Worm (Caenorhabditis elegans) whole organism, early embryonic: Measurements from ENCODE around the gene C50E3.7.

Experiments
- B0310.2 ChIP-seq: sonication (generic microtip); optimal IDR thresholded peaks from 2 replicates; lab custom pipeline; 2016; ENCODE audit warnings: mild to moderate bottlenecking, missing genetic modification characterization, missing compliant biosample characterization
- F13C5.2 ChIP-seq: sonication (generic microtip); optimal IDR thresholded peaks from 2 replicates; lab custom pipeline; 2017; ENCODE audit warnings: mild to moderate bottlenecking, missing genetic modification characterization, inconsistent platforms, missing compliant biosample characterization
- aly-1 ChIP-seq: sonication (generic microtip); optimal IDR thresholded peaks from 2 replicates; lab custom pipeline; 2016; ENCODE audit warnings: missing genetic modification characterization, missing compliant biosample characterization
- ama-1 ChIP-seq: fragments of 150-350 bp; optimal IDR thresholded peaks from 2 replicates; lab custom pipeline; 2014
- ceh-13 ChIP-seq: fragments of 200-800 bp; sonication (Bioruptor generic); optimal IDR thresholded peaks from 2 replicates; lab custom pipeline; 2018; ENCODE audit warnings: mild to moderate bottlenecking, missing genetic modification characterization, missing compliant biosample characterization
- ceh-36 ChIP-seq: sonication (generic microtip); optimal IDR thresholded peaks from 2 replicates; lab custom pipeline; 2016; ENCODE audit warnings: missing genetic modification characterization, inconsistent platforms, missing compliant biosample characterization
- ets-7 ChIP-seq: sonication (generic microtip); optimal IDR thresholded peaks from 2 replicates; lab custom pipeline; 2016; ENCODE audit warnings: missing genotype, missing genetic modification characterization, missing compliant biosample characterization
- flt-1 ChIP-seq: fragments of 200-800 bp; sonication (Bioruptor generic); IDR thresholded peaks from 2 replicates; pipeline ENCODE4 v1.3.6; 2022; ENCODE audit warnings: missing genetic modification characterization, missing compliant biosample characterization
- hmbx-1 ChIP-seq: sonication (generic microtip); optimal IDR thresholded peaks from 2 replicates; lab custom pipeline; 2016; ENCODE audit warnings: mild to moderate bottlenecking, missing genetic modification characterization, missing compliant biosample characterization
- hmg-4 ChIP-seq: fragments of 200-800 bp; sonication (Bioruptor generic); optimal IDR thresholded peaks from 2 replicates; lab custom pipeline; 2018; ENCODE audit warnings: mild to moderate bottlenecking, missing genetic modification characterization, missing compliant biosample characterization
- hnd-1 ChIP-seq: sonication (generic microtip); optimal IDR thresholded peaks from 2 replicates; lab custom pipeline; 2016; ENCODE audit warnings: missing genetic modification characterization, missing compliant biosample characterization
- pes-1 ChIP-seq: fragments of 200-800 bp; sonication (Bioruptor generic); IDR thresholded peaks from 2 replicates; pipeline ENCODE4 v1.3.6; 2022; ENCODE audit warnings: missing genetic modification reagents, missing genetic modification characterization, missing compliant biosample characterization
- scrt-1 ChIP-seq: fragments of 200-800 bp; sonication (Bioruptor generic); IDR thresholded peaks from 2 replicates; pipeline ENCODE4 v1.3.6; 2022; ENCODE audit warnings: missing genetic modification characterization, missing compliant biosample characterization
- sea-1 ChIP-seq: fragments of 200-800 bp; sonication (Bioruptor generic); conservative IDR thresholded peaks from 2 replicates; pipeline ENCODE4 v1.3.6; 2022; ENCODE audit warnings: missing genetic modification characterization, missing compliant biosample characterization
- tbx-11 ChIP-seq: fragments of 200-800 bp; sonication (Bioruptor generic); IDR thresholded peaks from 2 replicates; pipeline ENCODE4 v1.3.6; 2022; ENCODE audit warnings: missing genetic modification characterization, missing compliant biosample characterization
- tbx-37 ChIP-seq: fragments of 200-800 bp; sonication (Bioruptor generic); conservative IDR thresholded peaks from 2 replicates; pipeline ENCODE4 v1.3.6; 2022; ENCODE audit warnings: missing genetic modification reagents, missing genetic modification characterization, missing compliant biosample characterization
- tra-4 ChIP-seq: sonication (generic microtip); optimal IDR thresholded peaks from 2 replicates; lab custom pipeline; 2017; ENCODE audit warnings: missing genetic modification characterization, missing compliant biosample characterization

Gene C50E3.7

ce11 chrV:7548017-7548416 is 50.2 kb downstream of the C50E3.7 start:
- TF ChIP-seq hnd-1 (no peak), ceh-13 (GFP tag; lab: Kevin White, UChicago) (no peak), tbx-37 (GFP tag; lab: Robert Waterston, UW) (no peak), scrt-1 (GFP tag; lab: Robert Waterston, UW) (no peak), ceh-36 (tag; lab: Kevin White, UChicago) (no peak), aly-1 (tag; lab: Kevin White, UChicago) (no peak), pes-1 (GFP tag; lab: Robert Waterston, UW) (no peak), hmbx-1 (tag; lab: Kevin White, UChicago) (no peak), sea-1 (GFP tag; lab: Robert Waterston, UW) (no peak), flt-1 (GFP tag; lab: Robert Waterston, UW) (no peak), F13C5.2 (no peak), tbx-11 (GFP tag; lab: Robert Waterston, UW) (no peak), ets-7 (tag; lab: Kevin White, UChicago) (no peak), hmg-4 (GFP tag; lab: Kevin White, UChicago) (no peak), B0310.2 (no peak), ama-1 (no peak), tra-4 (tag; lab: Kevin White, UChicago) (no peak)

- TF ChIP-seq tbx-37 (GFP tag; lab: Robert Waterston, UW) = no peak
- no peak for TF ChIP-seq scrt-1 (GFP tag; lab: Robert Waterston, UW)
- TF ChIP-seq flt-1 (GFP tag; lab: Robert Waterston, UW) = no peak
- TF ChIP-seq pes-1 (GFP tag; lab: Robert Waterston, UW) = no peak
- TF ChIP-seq hnd-1 = no peak
- TF ChIP-seq hmg-4 (GFP tag; lab: Kevin White, UChicago) = no peak
- TF ChIP-seq aly-1 (tag; lab: Kevin White, UChicago) = no peak
- no peak for TF ChIP-seq F13C5.2
- no peak for TF ChIP-seq ceh-36 (tag; lab: Kevin White, UChicago)
- TF ChIP-seq hmbx-1 (tag; lab: Kevin White, UChicago) = no peak
- no peak for TF ChIP-seq ceh-13 (GFP tag; lab: Kevin White, UChicago)
- no peak for TF ChIP-seq ama-1
- TF ChIP-seq sea-1 (GFP tag; lab: Robert Waterston, UW) = no peak
- no peak for TF ChIP-seq tra-4 (tag; lab: Kevin White, UChicago)
- no peak for TF ChIP-seq B0310.2
- TF ChIP-seq tbx-11 (GFP tag; lab: Robert Waterston, UW) = no peak
- no peak for TF ChIP-seq ets-7 (tag; lab: Kevin White, UChicago)
These were observed 50.7 kb downstream of the C50E3.7 start, which contains the start of gene ftn-1 for ce11 chrV:7547479-7547878. ftn-1 (minus strand) TSS chrV:7547579.

- no peak for TF ChIP-seq pes-1 (GFP tag; lab: Robert Waterston, UW)
- no peak for TF ChIP-seq hmg-4 (GFP tag; lab: Kevin White, UChicago)
- no peak for TF ChIP-seq scrt-1 (GFP tag; lab: Robert Waterston, UW)
- no peak for TF ChIP-seq hnd-1
- no peak for TF ChIP-seq hmbx-1 (tag; lab: Kevin White, UChicago)
- no peak for TF ChIP-seq ama-1
- TF ChIP-seq aly-1 (tag; lab: Kevin White, UChicago) = no peak
- no peak for TF ChIP-seq tbx-11 (GFP tag; lab: Robert Waterston, UW)
- no peak for TF ChIP-seq F13C5.2
- no peak for TF ChIP-seq tra-4 (tag; lab: Kevin White, UChicago)
- no peak for TF ChIP-seq B0310.2
- no peak for TF ChIP-seq sea-1 (GFP tag; lab: Robert Waterston, UW)
- no peak for TF ChIP-seq ets-7 (tag; lab: Kevin White, UChicago)
- TF ChIP-seq ceh-36 (tag; lab: Kevin White, UChicago) = no peak
- no peak for TF ChIP-seq tbx-37 (GFP tag; lab: Robert Waterston, UW)
- TF ChIP-seq flt-1 (GFP tag; lab: Robert Waterston, UW) = no peak
- TF ChIP-seq ceh-13 (GFP tag; lab: Kevin White, UChicago) = no peak
These were observed 53.0 kb downstream of the C50E3.7 start, which contains the start of the genes C54F6.19 and nhx-3 for ce11 chrV:7545187-7545586. C54F6.19 (plus strand) TSS chrV:7545487. nhx-3 (minus strand) TSS chrV:7545523.
